Worm (Caenorhabditis elegans) whole organism, midembryonic: ENCODE results near the gene nas-8.

Experiments
- T22C8.4 ChIP-seq: fragments of 200-800 bp; sonication (Bioruptor generic); IDR thresholded peaks from 2 replicates; pipeline ENCODE4 v1.3.6; 2022; ENCODE audit warnings: missing genetic modification characterization, missing compliant biosample characterization
- cog-1 ChIP-seq: sonication (generic microtip); optimal IDR thresholded peaks from 2 replicates; lab custom pipeline; 2016; ENCODE audit warnings: missing genetic modification characterization, missing compliant biosample characterization
- flt-1 ChIP-seq: fragments of 200-800 bp; sonication (Bioruptor generic); IDR thresholded peaks from 2 replicates; pipeline ENCODE4 v1.3.6; 2022; ENCODE audit warnings: missing genetic modification characterization, missing compliant biosample characterization
- klf-2 ChIP-seq: fragments of 200-800 bp; sonication (Bioruptor generic); conservative IDR thresholded peaks from 2 replicates; pipeline ENCODE4 v1.3.6; 2022; ENCODE audit warnings: missing genetic modification reagents, missing genetic modification characterization, missing compliant biosample characterization
- med-1 ChIP-seq: sonication (generic microtip); optimal IDR thresholded peaks from 2 replicates; lab custom pipeline; 2017; ENCODE audit warnings: missing genetic modification characterization, mild to moderate bottlenecking, missing compliant biosample characterization, antibody characterized with exemption, missing genetic modification reagents; ENCODE audit not compliant: insufficient read depth
- ref-1 ChIP-seq: fragments of 200-800 bp; sonication (Bioruptor generic); conservative IDR thresholded peaks from 2 replicates; pipeline ENCODE4 v1.3.6; 2022; ENCODE audit warnings: missing genetic modification reagents, missing genetic modification characterization, missing compliant biosample characterization
- tab-1 ChIP-seq: fragments of 200-800 bp; sonication (Bioruptor generic); IDR thresholded peaks from 2 replicates; pipeline ENCODE4 v1.3.6; 2022; ENCODE audit warnings: missing genetic modification characterization, missing compliant biosample characterization
- ztf-23 ChIP-seq: fragments of 200-800 bp; sonication (Bioruptor generic); IDR thresholded peaks from 2 replicates; pipeline ENCODE4 v1.3.6; 2022; ENCODE audit warnings: missing genetic modification reagents, missing genetic modification characterization, missing compliant biosample characterization
- ztf-29 ChIP-seq: fragments of 200-800 bp; sonication (Bioruptor generic); IDR thresholded peaks from 2 replicates; pipeline ENCODE4 v1.3.6; 2022; ENCODE audit warnings: missing genetic modification reagents, missing genetic modification characterization, missing compliant biosample characterization

The nas-8 gene

DNA sequence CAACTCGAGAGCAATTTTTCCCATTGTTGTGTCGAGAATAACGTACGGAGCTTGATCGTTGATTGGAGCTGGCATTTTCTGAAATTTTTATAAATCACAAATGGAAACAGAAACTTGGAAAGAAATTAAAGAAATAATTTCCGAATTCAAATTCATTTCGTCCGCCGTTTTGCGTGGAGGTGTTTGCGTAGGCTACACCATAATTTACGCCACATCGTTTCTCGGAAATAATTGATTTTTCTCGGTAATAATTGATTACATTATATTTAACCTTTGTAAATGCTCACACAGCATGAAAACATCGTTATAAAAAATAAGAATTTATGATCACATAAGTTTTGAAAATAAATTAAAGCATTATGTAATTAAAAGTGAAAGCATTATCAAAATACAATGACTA, 18.4 kb downstream of the nas-8 start, which contains the start of gene cyn-12:
TSS of gene cyn-12 (minus strand) at position 78 of the 400 bp plus-strand sequence.
- TF ChIP-seq flt-1 (GFP tag; lab: Robert Waterston, UW) (no peak), ref-1 (GFP tag; lab: Robert Waterston, UW) (no peak), T22C8.4 (GFP tag; lab: Robert Waterston, UW) (peak; percentile 42; the same call in 1 of the 2 replicates), klf-2 (GFP tag; lab: Robert Waterston, UW) (no peak), med-1 (GFP tag; lab: Kevin White, UChicago) (no peak), ztf-23 (GFP tag; lab: Robert Waterston, UW) (no peak)

DNA sequence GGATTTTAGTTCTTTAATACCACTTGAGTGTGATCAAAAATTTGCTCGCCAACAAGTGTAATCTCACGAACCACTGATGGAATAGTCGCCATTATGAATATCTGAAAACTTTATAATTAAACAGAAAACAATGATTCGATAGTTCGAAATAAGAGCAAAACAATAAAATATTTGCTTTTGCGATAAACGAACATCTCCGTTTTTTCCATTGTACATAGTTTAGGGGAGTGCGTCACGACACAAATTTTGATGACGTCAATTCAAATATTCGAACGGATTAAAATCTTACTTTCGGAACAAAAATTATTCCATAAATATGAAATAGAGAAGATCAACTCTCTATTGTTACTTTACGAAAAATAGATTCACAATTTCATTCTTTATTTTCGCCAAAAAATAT, 19.3 kb downstream of the nas-8 start, which contains the start of gene mutd-1:
TSS of gene mutd-1 (minus strand) at position 101 of the 400 bp plus-strand sequence.
- TF ChIP-seq tab-1 (GFP tag; lab: Robert Waterston, UW) (no peak), ztf-29 (no peak), ztf-23 (GFP tag; lab: Robert Waterston, UW) (no peak), cog-1 (tag; lab: Kevin White, UChicago) (no peak), flt-1 (GFP tag; lab: Robert Waterston, UW) (no peak), T22C8.4 (GFP tag; lab: Robert Waterston, UW) (no peak), klf-2 (GFP tag; lab: Robert Waterston, UW) (no peak), med-1 (GFP tag; lab: Kevin White, UChicago) (no peak), ref-1 (GFP tag; lab: Robert Waterston, UW) (no peak)

DNA sequence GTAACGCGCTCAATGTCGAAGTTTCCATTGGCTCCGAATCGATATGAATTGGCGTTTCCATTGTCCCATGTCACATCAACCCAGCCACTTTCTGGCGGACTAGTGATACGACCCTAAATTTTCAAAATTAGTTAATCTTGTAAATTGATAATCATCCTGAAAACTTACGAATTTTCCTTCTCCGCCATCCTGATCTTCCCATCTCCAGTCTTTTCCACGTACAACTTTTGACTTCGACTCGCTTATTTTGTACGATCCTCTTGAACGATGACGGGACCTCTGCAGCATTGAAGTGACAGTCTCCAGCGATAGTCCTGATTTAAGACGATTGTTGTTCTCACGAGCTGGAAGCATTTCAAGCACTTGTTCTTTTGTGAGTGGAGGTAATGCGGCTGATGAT, 24.4 kb downstream of the nas-8 start:
- TF ChIP-seq med-1 (GFP tag; lab: Kevin White, UChicago) (no peak), ref-1 (GFP tag; lab: Robert Waterston, UW) (no peak), ztf-23 (GFP tag; lab: Robert Waterston, UW) (no peak), ztf-29 (no peak), flt-1 (GFP tag; lab: Robert Waterston, UW) (no peak), tab-1 (GFP tag; lab: Robert Waterston, UW) (no peak)

DNA sequence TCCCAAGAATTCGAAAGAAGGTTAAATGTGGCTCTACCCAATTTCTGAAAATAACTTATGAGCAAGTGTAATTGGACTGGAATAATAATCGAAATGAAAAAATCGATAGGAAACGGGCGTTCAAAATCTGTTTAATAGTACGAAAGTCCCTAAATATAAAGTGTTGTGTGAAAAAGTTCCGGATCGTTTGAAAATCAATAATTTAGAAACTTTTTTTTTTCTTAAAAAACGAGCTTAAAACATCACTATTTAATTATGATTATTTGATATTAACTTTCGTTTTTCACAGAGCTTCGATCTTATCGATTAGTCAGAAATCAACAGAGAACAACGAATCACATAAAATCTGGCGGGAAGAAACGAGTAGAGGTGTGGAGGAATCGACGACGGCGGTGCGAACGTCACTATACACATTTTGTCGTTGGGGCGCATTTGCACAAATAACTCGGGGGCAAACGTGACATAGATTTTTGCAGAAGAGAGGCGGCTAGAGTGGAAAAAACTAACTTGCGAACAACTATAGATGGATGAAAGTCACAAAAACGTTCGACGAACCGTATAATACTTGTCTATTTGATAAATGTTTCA, 30.1 kb downstream of the nas-8 start, which contains the start of gene hecd-1:
TSS of gene hecd-1 (minus strand) at position 51 of the 588 bp plus-strand sequence.
- TF ChIP-seq tab-1 (GFP tag; lab: Robert Waterston, UW) (no peak), flt-1 (GFP tag; lab: Robert Waterston, UW) (no peak), med-1 (GFP tag; lab: Kevin White, UChicago) (no peak), T22C8.4 (GFP tag; lab: Robert Waterston, UW) (no peak), ztf-23 (GFP tag; lab: Robert Waterston, UW) (no peak), ref-1 (GFP tag; lab: Robert Waterston, UW) (no peak), klf-2 (GFP tag; lab: Robert Waterston, UW) (no peak), ztf-29 (no peak), cog-1 (tag; lab: Kevin White, UChicago) (no peak)

DNA sequence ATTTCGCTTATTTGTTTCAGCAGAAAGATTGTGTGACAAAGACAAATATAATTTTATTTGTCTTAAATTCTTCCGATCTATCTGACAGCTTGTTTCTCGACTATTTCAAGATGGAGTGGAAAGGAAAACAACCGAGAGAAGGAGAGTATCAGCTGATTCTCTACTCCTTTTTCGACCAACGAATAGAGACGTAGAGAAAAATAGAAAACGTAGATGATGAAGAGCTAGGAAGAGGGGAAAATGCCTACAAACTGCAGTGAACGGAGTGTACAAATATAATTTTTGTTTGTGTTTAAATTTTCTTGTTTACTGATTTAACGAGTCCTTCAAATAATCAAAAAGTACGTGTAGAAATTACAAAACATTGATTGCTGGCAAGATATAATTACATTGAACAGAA, 33.0 kb downstream of the nas-8 start:
- TF ChIP-seq klf-2 (GFP tag; lab: Robert Waterston, UW) (no peak), ref-1 (GFP tag; lab: Robert Waterston, UW) (no peak), med-1 (GFP tag; lab: Kevin White, UChicago) (no peak), tab-1 (GFP tag; lab: Robert Waterston, UW) (no peak), flt-1 (GFP tag; lab: Robert Waterston, UW) (no peak), T22C8.4 (GFP tag; lab: Robert Waterston, UW) (no peak), ztf-23 (GFP tag; lab: Robert Waterston, UW) (no peak), cog-1 (tag; lab: Kevin White, UChicago) (no peak), ztf-29 (no peak)

DNA sequence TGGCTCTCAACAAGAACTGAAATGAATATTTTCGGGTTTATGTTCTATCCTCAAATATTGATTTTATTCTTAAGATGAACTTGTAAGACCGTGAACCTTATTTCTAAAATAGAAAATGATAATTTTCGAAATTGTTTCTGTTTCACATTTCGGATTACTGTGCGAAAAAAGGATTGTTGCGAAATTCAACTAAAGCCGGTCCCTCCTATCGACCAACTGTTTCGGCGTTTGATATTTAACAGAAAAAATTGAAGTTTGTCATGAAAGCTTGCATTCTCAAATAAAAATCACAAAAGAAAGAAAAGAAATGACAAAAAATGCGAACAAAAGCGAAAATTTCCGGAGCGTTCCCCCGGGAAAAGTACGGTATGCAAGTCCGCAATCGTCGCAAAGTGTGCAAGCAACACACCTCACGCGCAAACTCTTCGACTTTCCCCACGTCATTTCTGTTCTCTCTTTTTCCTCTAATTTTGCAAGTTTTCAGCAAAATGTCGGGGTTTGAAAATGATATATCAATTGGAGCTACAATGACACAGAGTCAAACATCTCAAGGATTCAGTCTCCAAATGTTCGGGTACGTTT, 34.4 kb downstream of the nas-8 start, which contains the start of gene C34D4.4:
TSS of gene C34D4.4 (plus strand) at position 342 of the 582 bp plus-strand sequence.
- TF ChIP-seq ztf-29 (no peak), tab-1 (GFP tag; lab: Robert Waterston, UW) (no peak), klf-2 (GFP tag; lab: Robert Waterston, UW) (no peak), ztf-23 (GFP tag; lab: Robert Waterston, UW) (no peak), med-1 (GFP tag; lab: Kevin White, UChicago) (no peak), T22C8.4 (GFP tag; lab: Robert Waterston, UW) (no peak), ref-1 (GFP tag; lab: Robert Waterston, UW) (no peak), flt-1 (GFP tag; lab: Robert Waterston, UW) (no peak), cog-1 (tag; lab: Kevin White, UChicago) (no peak)

DNA sequence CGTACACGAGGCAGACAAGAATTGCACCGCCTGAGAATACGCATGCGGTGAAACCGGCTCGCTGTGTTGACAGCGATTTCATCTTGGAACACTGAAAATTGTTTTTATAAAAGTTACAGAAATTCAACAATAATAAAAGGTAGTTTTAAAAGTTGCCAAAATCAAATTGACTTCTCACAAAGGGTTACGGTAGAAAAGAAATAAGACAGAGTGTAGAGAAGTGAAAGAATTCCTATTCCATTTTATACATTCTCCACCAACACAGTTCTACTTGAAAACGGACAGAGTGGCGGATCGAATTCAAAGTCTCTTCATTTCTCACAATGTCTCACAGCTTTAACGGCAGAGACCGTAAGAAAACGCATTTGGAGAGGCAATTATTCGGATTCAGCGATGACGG, 37.7 kb downstream of the nas-8 start, which contains the start of gene col-113:
TSS of gene col-113 (minus strand) at position 101 of the 400 bp plus-strand sequence.
- TF ChIP-seq med-1 (GFP tag; lab: Kevin White, UChicago) (no peak), ztf-29 (no peak), cog-1 (tag; lab: Kevin White, UChicago) (no peak), ztf-23 (GFP tag; lab: Robert Waterston, UW) (no peak), klf-2 (GFP tag; lab: Robert Waterston, UW) (no peak), T22C8.4 (GFP tag; lab: Robert Waterston, UW) (no peak), ref-1 (GFP tag; lab: Robert Waterston, UW) (no peak), tab-1 (GFP tag; lab: Robert Waterston, UW) (no peak), flt-1 (GFP tag; lab: Robert Waterston, UW) (no peak)

DNA sequence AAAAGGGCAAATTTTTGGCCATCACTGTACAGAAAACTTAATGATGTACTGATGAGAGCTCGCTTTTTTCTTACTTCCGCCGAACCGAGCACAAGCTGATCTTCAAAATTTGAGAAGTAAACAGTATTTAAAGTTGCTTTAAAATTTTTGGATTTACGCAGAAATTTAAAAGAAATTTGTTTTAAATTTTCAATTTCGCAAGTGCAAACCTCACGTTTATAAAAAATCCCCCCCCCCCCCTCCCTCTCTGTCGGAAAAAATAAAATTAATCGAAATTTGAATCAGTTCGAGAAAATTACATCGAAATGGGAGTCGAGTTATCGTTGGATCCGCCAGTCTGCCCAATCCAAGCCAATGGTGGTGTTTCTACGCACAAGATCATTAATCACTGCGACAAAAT, 38.7 kb downstream of the nas-8 start, which contains the start of gene C34D4.3:
TSS of gene C34D4.3 (plus strand) at position 301 of the 400 bp plus-strand sequence.
- TF ChIP-seq ref-1 (GFP tag; lab: Robert Waterston, UW) = no peak
- TF ChIP-seq T22C8.4 (GFP tag; lab: Robert Waterston, UW) = no peak
- TF ChIP-seq cog-1 (tag; lab: Kevin White, UChicago) = no peak
- TF ChIP-seq tab-1 (GFP tag; lab: Robert Waterston, UW) = no peak
- TF ChIP-seq ztf-29 = no peak
- no peak for TF ChIP-seq klf-2 (GFP tag; lab: Robert Waterston, UW)
- TF ChIP-seq med-1 (GFP tag; lab: Kevin White, UChicago) = no peak
- no peak for TF ChIP-seq flt-1 (GFP tag; lab: Robert Waterston, UW)
